Worm (Caenorhabditis elegans) whole organism, late embryonic: ENCODE data around the gene cest-8.

Experiments
- K09A11.1 ChIP-seq: sonication (generic microtip); optimal IDR thresholded peaks from 2 replicates; lab custom pipeline; 2017; ENCODE audit warnings: antibody characterized with exemption, mild to moderate bottlenecking, missing genetic modification characterization, missing compliant biosample characterization; ENCODE audit not compliant: insufficient read depth
- Y22D7AL.16 ChIP-seq: sonication (generic microtip); optimal IDR thresholded peaks from 2 replicates; lab custom pipeline; 2016; ENCODE audit warnings: missing genetic modification characterization, missing compliant biosample characterization
- ceh-31 ChIP-seq: sonication (generic microtip); optimal IDR thresholded peaks from 2 replicates; lab custom pipeline; 2016; ENCODE audit warnings: missing genetic modification characterization, missing compliant biosample characterization
- fax-1 ChIP-seq: sonication (generic microtip); optimal IDR thresholded peaks from 2 replicates; lab custom pipeline; 2016; ENCODE audit warnings: missing genotype, missing genetic modification characterization, missing compliant biosample characterization
- nfya-1 ChIP-seq: sonication (generic microtip); optimal IDR thresholded peaks from 2 replicates; lab custom pipeline; 2017; ENCODE audit warnings: missing genetic modification characterization, mild to moderate bottlenecking, missing compliant biosample characterization, antibody characterized with exemption, moderate library complexity
- unc-42 ChIP-seq: sonication (generic microtip); optimal IDR thresholded peaks from 2 replicates; lab custom pipeline; 2016; ENCODE audit warnings: missing genotype, missing genetic modification characterization, missing compliant biosample characterization

- TF ChIP-seq nfya-1 (tag; lab: Kevin White, UChicago) (no peak), Y22D7AL.16 (tag; lab: Kevin White, UChicago) (no peak), unc-42 (tag; lab: Kevin White, UChicago) (no peak), K09A11.1 (tag; lab: Kevin White, UChicago) (no peak), ceh-31 (tag; lab: Kevin White, UChicago) (no peak), fax-1 (tag; lab: Kevin White, UChicago) (no peak)
Observed at ce11 chrX:12260381-12260931, 41.0 kb downstream of the cest-8 start, which contains the start of gene E01G6.1.
